Fruit fly (Drosophila melanogaster): ENCODE measurements around the gene RpS19a.

DNA sequence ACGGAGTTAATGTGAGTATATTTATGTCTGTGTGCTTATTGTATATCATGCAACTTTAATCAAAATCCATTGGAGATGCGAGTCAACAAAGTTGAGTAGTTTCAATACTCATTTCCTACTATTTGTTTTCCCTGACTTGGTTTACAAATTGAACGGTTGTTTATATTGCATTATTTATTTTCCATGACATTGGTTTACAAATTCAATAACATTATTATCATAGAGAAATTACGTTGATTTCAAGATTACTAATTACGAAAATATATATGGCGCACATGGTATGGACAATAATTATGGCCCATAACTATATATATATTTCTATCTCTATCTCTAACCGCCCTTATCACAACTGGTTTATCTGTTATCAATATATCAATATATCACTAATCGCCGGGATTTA lies 22.9 kb downstream of the RpS19a start:
- no peak for TF ChIP-seq bab1 (GFP tag; optimal IDR thresholded peaks at IDR 0.05)
- TF ChIP-seq Clk (GFP tag; optimal IDR thresholded peaks at IDR 0.05), result no peak
- TF ChIP-seq CG5204 (GFP tag; optimal IDR thresholded peaks at IDR 0.05), result no peak
- TF ChIP-seq cnc (optimal IDR thresholded peaks at IDR 0.05), result no peak
- no peak for TF ChIP-seq toe (GFP tag; optimal IDR thresholded peaks at IDR 0.05)
- no peak for TF ChIP-seq CG33017 (tag; optimal IDR thresholded peaks at IDR 0.05)
- no peak for TF ChIP-seq kay (GFP tag; ENCODE audit: borderline replicate concordance)
- TF ChIP-seq CG14711 (tag; optimal IDR thresholded peaks at IDR 0.05), result no peak
- TF ChIP-seq Mnt (GFP tag; optimal IDR thresholded peaks at IDR 0.05), result no peak
- no peak for TF ChIP-seq tj (GFP tag; optimal IDR thresholded peaks at IDR 0.05)
- no peak for TF ChIP-seq ovo (GFP tag; optimal IDR thresholded peaks at IDR 0.05)
- TF ChIP-seq CG7101 (tag; optimal IDR thresholded peaks at IDR 0.05), result no peak
- no peak for TF ChIP-seq CG11617 (GFP tag; optimal IDR thresholded peaks at IDR 0.05)
